Worm (Caenorhabditis elegans) whole organism, L4 larva: ENCODE data around the gene pcp-5.

Experiments
- F49E8.2 ChIP-seq: sonication (generic microtip); optimal IDR thresholded peaks from 2 replicates; lab custom pipeline; 2016; ENCODE audit warnings: missing compliant biosample characterization, mild to moderate bottlenecking, missing genetic modification characterization, borderline replicate concordance
- Y48G9A.11 ChIP-seq: fragments of 200-800 bp; sonication (Bioruptor generic); IDR thresholded peaks from 2 replicates; pipeline ENCODE4 v1.3.6; 2022; ENCODE audit warnings: missing genetic modification reagents, missing genetic modification characterization, missing compliant biosample characterization
- ZK546.5 ChIP-seq, 2 experiments: sonication (generic microtip); optimal IDR thresholded peaks; 2 replicates each; lab custom pipeline; 2017; ENCODE audit warnings: missing biosample characterization in 2 of 2, missing genetic modification characterization in 2 of 2
- ama-1 ChIP-seq: fragments of 150-350 bp; optimal IDR thresholded peaks from 2 replicates; lab custom pipeline; 2014; ENCODE audit warnings: inconsistent platforms, mixed read lengths
- ceh-82 ChIP-seq: sonication (generic microtip); optimal IDR thresholded peaks from 2 replicates; lab custom pipeline; 2017; ENCODE audit warnings: missing biosample characterization, missing genetic modification characterization
- hlh-11 ChIP-seq: fragments of 200-800 bp; sonication (Bioruptor generic); optimal IDR thresholded peaks from 2 replicates; lab custom pipeline; 2018; ENCODE audit warnings: mild to moderate bottlenecking, missing genetic modification characterization, missing compliant biosample characterization
- lin-15B ChIP-seq: fragments of 150-350 bp; sonication (generic microtip); optimal IDR thresholded peaks from 3 replicates; lab custom pipeline; 2014; ENCODE audit warnings: missing biosample characterization, missing genetic modification characterization
- skn-1 ChIP-seq: fragments of 150-350 bp; optimal IDR thresholded peaks from 2 replicates; lab custom pipeline; 2014; ENCODE audit warnings: missing biosample characterization, missing genetic modification characterization
- unc-39 ChIP-seq: sonication (generic microtip); optimal IDR thresholded peaks from 2 replicates; lab custom pipeline; 2017; ENCODE audit warnings: missing biosample characterization, missing genetic modification characterization

DNA sequence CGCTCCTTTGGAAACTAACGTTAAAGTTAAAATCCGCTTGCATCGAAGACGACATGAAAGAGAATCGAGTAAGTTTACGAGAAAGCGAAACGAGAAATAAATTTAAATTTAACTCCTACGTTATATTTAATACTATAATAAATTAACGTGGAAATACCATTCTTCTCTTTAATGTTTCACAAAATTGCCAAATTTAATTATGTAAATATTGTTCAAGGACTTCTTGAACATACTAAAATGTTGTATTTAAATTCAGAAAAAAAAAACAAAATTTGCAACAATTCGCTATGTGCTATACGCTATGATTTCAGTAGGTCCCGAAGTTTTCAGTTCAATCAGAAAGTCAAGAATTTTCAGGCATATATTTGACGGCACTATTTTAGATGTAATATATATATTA, 10.5 kb downstream of the pcp-5 start, which contains the start of gene ZK688.10:
- no peak for TF ChIP-seq Y48G9A.11 (GFP tag; lab: Robert Waterston, UW)
- no peak for TF ChIP-seq F49E8.2 (tag; lab: Kevin White, UChicago)
- TF ChIP-seq ZK546.5 (tag; optimal IDR thresholded peaks at IDR 0.05; lab: Kevin White, UChicago): no peak
- TF ChIP-seq unc-39 (tag; lab: Kevin White, UChicago): no peak
- TF ChIP-seq hlh-11 (tag; lab: Kevin White, UChicago): no peak
- TF ChIP-seq lin-15B (tag; lab: Kevin White, UChicago): no peak
- no peak for TF ChIP-seq ama-1 (lab: Kevin White, UChicago)
- TF ChIP-seq ceh-82 (tag; lab: Kevin White, UChicago): no peak
- TF ChIP-seq skn-1 (tag; lab: Kevin White, UChicago): no peak
